Fruit fly (Drosophila melanogaster) whole organism, adult: ENCODE measurements around the gene CG14803.

ENCODE experiments used
- CG1620 ChIP-seq: fragments of 200-800 bp; sonication (Bioruptor generic); optimal IDR thresholded peaks from 2 replicates; lab custom pipeline; 2016; ENCODE audit warnings: missing biosample characterization, missing genetic modification characterization
- CG7101 ChIP-seq: fragments of 200-800 bp; sonication (Bioruptor generic); optimal IDR thresholded peaks from 2 replicates; lab custom pipeline; 2018; ENCODE audit warnings: missing biosample characterization, mild to moderate bottlenecking, missing genetic modification characterization, moderate library complexity
- Crg-1 ChIP-seq: fragments of 200-800 bp; sonication (Bioruptor generic); optimal IDR thresholded peaks from 2 replicates; lab custom pipeline; 2016; ENCODE audit warnings: missing biosample characterization, missing genetic modification characterization
- Hr96 ChIP-seq: fragments of 200-800 bp; sonication (Bioruptor generic); optimal IDR thresholded peaks from 2 replicates; lab custom pipeline; 2016; ENCODE audit warnings: missing biosample characterization, missing genetic modification characterization
- Mnt ChIP-seq: fragments of 200-800 bp; sonication (Bioruptor generic); optimal IDR thresholded peaks from 2 replicates; lab custom pipeline; 2016; ENCODE audit warnings: missing biosample characterization, mild to moderate bottlenecking, missing genetic modification characterization
- cic ChIP-seq: fragments of 200-800 bp; sonication (Bioruptor generic); optimal IDR thresholded peaks from 2 replicates; lab custom pipeline; 2017; ENCODE audit warnings: missing biosample characterization, mild to moderate bottlenecking, missing genetic modification characterization, moderate library complexity
- tj ChIP-seq: fragments of 200-800 bp; sonication (Bioruptor generic); optimal IDR thresholded peaks from 3 replicates; lab custom pipeline; 2017; ENCODE audit warnings: missing biosample characterization, mild to moderate bottlenecking, missing genetic modification characterization, moderate library complexity

DNA sequence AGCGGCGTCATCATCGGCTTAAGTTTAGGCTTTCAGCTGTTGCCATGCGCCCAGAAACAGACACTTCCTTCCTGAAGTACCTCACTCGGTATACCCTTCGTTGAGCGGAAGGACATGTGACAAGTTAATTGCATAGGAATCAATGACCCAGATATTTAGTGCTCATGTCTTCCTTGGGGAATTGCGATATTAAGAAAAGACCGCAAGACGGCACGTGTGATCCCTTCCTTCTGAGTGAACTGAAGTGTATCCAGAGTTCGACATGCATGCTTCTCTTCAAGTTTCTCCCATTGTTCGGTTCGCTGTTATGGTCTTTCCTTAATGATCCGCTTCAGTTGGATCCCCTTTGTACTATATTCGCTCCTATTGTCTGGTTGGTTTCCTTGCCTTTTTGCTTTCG is 28.1 kb upstream of the CG14803 start:
- TF ChIP-seq tj (GFP tag; lab: Kevin White, UChicago) (no peak), CG1620 (no peak), CG7101 (no peak), Mnt (GFP tag; lab: Kevin White, UChicago) (no peak), cic (GFP tag; lab: Kevin White, UChicago) (no peak), Hr96 (no peak), Crg-1 (GFP tag; lab: Kevin White, UChicago) (no peak)
